Fruit fly (Drosophila melanogaster) whole organism, embryonic: ENCODE results near the gene CG43707.

Experiments
- Ada2b ChIP-seq: fragments of 200-800 bp; sonication (Bioruptor generic); IDR thresholded peaks from 2 replicates; pipeline ENCODE4 v1.3.6; 2022; ENCODE audit warnings: missing biosample characterization, missing genetic modification characterization
- B-H1 ChIP-seq: fragments of 200-800 bp; sonication (Bioruptor generic); IDR thresholded peaks from 3 replicates; pipeline ENCODE4 v1.3.6; 2022; ENCODE audit warnings: missing biosample characterization, missing genetic modification characterization
- BtbVII ChIP-seq: fragments of 200-800 bp; sonication (Bioruptor generic); optimal IDR thresholded peaks from 3 replicates; lab custom pipeline; 2017; ENCODE audit warnings: missing biosample characterization, mild to moderate bottlenecking, missing genetic modification characterization
- CG10209 ChIP-seq: fragments of 200-800 bp; sonication (Bioruptor generic); optimal IDR thresholded peaks from 3 replicates; lab custom pipeline; 2017; ENCODE audit warnings: missing biosample characterization, mild to moderate bottlenecking, missing genetic modification characterization, missing genetic modification reagents
- CG11085 ChIP-seq: fragments of 200-800 bp; sonication (Bioruptor generic); IDR thresholded peaks from 2 replicates; pipeline ENCODE4 v1.3.6; 2022; ENCODE audit warnings: missing biosample characterization, missing genetic modification characterization
- CG13624 ChIP-seq: fragments of 200-800 bp; sonication (Bioruptor generic); optimal IDR thresholded peaks from 2 replicates; lab custom pipeline; 2016; ENCODE audit warnings: missing biosample characterization, missing genetic modification characterization
- CG1602 ChIP-seq: fragments of 200-800 bp; sonication (Bioruptor generic); optimal IDR thresholded peaks from 3 replicates; lab custom pipeline; 2016; ENCODE audit warnings: missing biosample characterization, missing genetic modification characterization
- CG16813 ChIP-seq: fragments of 200-800 bp; sonication (Bioruptor generic); IDR thresholded peaks from 3 replicates; pipeline ENCODE4 v1.3.6; 2022; ENCODE audit warnings: missing biosample characterization, missing genetic modification characterization; ENCODE audit not compliant: partially characterized antibody
- CG17186 ChIP-seq: fragments of 200-800 bp; sonication (Bioruptor generic); optimal IDR thresholded peaks from 3 replicates; lab custom pipeline; 2017; ENCODE audit warnings: missing biosample characterization, missing genetic modification reagents, missing genetic modification characterization
- CG17612 ChIP-seq: fragments of 200-800 bp; sonication (Bioruptor generic); IDR thresholded peaks from 2 replicates; pipeline ENCODE4 v1.3.6; 2022; ENCODE audit warnings: missing biosample characterization, missing genetic modification characterization
- CG18262 ChIP-seq: fragments of 200-800 bp; optimal IDR thresholded peaks from 3 replicates; lab custom pipeline; 2019; ENCODE audit warnings: missing biosample characterization, mild to moderate bottlenecking, missing genetic modification characterization, moderate library complexity
- CG3065 ChIP-seq: fragments of 200-800 bp; sonication (Bioruptor generic); optimal IDR thresholded peaks from 2 replicates; lab custom pipeline; 2016; ENCODE audit warnings: missing biosample characterization, missing genetic modification characterization
- CG31365 ChIP-seq: fragments of 200-800 bp; sonication (Bioruptor generic); optimal IDR thresholded peaks from 2 replicates; lab custom pipeline; 2018; ENCODE audit warnings: missing biosample characterization, mild to moderate bottlenecking, missing genetic modification characterization
- CG31388 ChIP-seq: fragments of 200-800 bp; sonication (Bioruptor generic); optimal IDR thresholded peaks from 2 replicates; lab custom pipeline; 2016; ENCODE audit warnings: missing biosample characterization, missing genetic modification characterization
- CG32772 ChIP-seq: fragments of 200-800 bp; sonication (Bioruptor generic); IDR thresholded peaks from 2 replicates; pipeline ENCODE4 v1.3.6; 2022; ENCODE audit warnings: missing biosample characterization, missing genetic modification characterization
- CG3995 ChIP-seq: fragments of 200-800 bp; sonication (Bioruptor generic); optimal IDR thresholded peaks from 3 replicates; lab custom pipeline; 2016; ENCODE audit warnings: missing biosample characterization, missing genetic modification characterization
- CG4820 ChIP-seq: fragments of 200-800 bp; sonication (Bioruptor generic); optimal IDR thresholded peaks from 3 replicates; lab custom pipeline; 2016; ENCODE audit warnings: missing biosample characterization, missing genetic modification characterization
- CG5245 ChIP-seq: fragments of 200-800 bp; sonication (Bioruptor generic); optimal IDR thresholded peaks from 3 replicates; lab custom pipeline; 2016; ENCODE audit warnings: missing biosample characterization, missing genetic modification characterization
- CG6683 ChIP-seq: fragments of 200-800 bp; sonication (Bioruptor generic); optimal IDR thresholded peaks from 2 replicates; lab custom pipeline; 2017; ENCODE audit warnings: missing biosample characterization, mild to moderate bottlenecking, missing genetic modification characterization, missing genetic modification reagents
- CG8765 ChIP-seq: fragments of 200-800 bp; sonication (Bioruptor generic); IDR thresholded peaks from 2 replicates; pipeline ENCODE4 v1.3.6; 2022; ENCODE audit warnings: missing biosample characterization, missing genetic modification characterization
- CG8924 ChIP-seq: fragments of 200-800 bp; optimal IDR thresholded peaks from 3 replicates; lab custom pipeline; 2019; ENCODE audit warnings: missing biosample characterization, mild to moderate bottlenecking, missing genetic modification characterization, moderate library complexity
- CrebB ChIP-seq: fragments of 200-800 bp; sonication (Bioruptor generic); optimal IDR thresholded peaks from 3 replicates; lab custom pipeline; 2018; ENCODE audit warnings: missing biosample characterization, mild to moderate bottlenecking, missing genetic modification characterization
- D19B ChIP-seq: fragments of 200-800 bp; sonication (Bioruptor generic); optimal IDR thresholded peaks from 2 replicates; lab custom pipeline; 2017; ENCODE audit warnings: missing biosample characterization, mild to moderate bottlenecking, missing genetic modification characterization
- Dip2 ChIP-seq: fragments of 200-800 bp; sonication (Bioruptor generic); IDR thresholded peaks from 2 replicates; pipeline ENCODE4 v1.3.6; 2022; ENCODE audit warnings: missing biosample characterization, missing genetic modification characterization
- Dp ChIP-seq: fragments of 200-800 bp; sonication (Bioruptor generic); optimal IDR thresholded peaks from 2 replicates; lab custom pipeline; 2018; ENCODE audit warnings: missing biosample characterization, mild to moderate bottlenecking, missing genetic modification characterization, moderate library complexity
- Drgx ChIP-seq: fragments of 200-800 bp; sonication (Bioruptor generic); IDR thresholded peaks from 2 replicates; pipeline ENCODE4 v1.3.6; 2022; ENCODE audit warnings: missing biosample characterization, missing genetic modification characterization
- Fer2 ChIP-seq: fragments of 200-800 bp; sonication (Bioruptor generic); optimal IDR thresholded peaks from 2 replicates; lab custom pipeline; 2018; ENCODE audit warnings: missing biosample characterization, mild to moderate bottlenecking, missing genetic modification characterization, moderate library complexity
- Sry-β ChIP-seq: fragments of 200-800 bp; sonication (Bioruptor generic); optimal IDR thresholded peaks from 2 replicates; lab custom pipeline; 2018; ENCODE audit warnings: missing biosample characterization, mild to moderate bottlenecking, missing genetic modification characterization, moderate library complexity
- Tbp ChIP-seq: fragments of >200 bp; optimal IDR thresholded peaks from 2 replicates; lab custom pipeline; 2018; ENCODE audit warnings: missing biosample characterization, missing genetic modification characterization
- ara ChIP-seq: fragments of 200-800 bp; sonication (Bioruptor generic); IDR thresholded peaks from 2 replicates; pipeline ENCODE4 v1.3.6; 2022; ENCODE audit warnings: missing biosample characterization, missing genetic modification characterization
- bbx ChIP-seq: fragments of 200-800 bp; sonication (Bioruptor generic); IDR thresholded peaks from 2 replicates; pipeline ENCODE4 v1.3.6; 2022; ENCODE audit warnings: missing biosample characterization, missing genetic modification characterization; ENCODE audit not compliant: partially characterized antibody
- cg ChIP-seq: fragments of 200-800 bp; sonication (Bioruptor generic); optimal IDR thresholded peaks from 3 replicates; lab custom pipeline; 2019; ENCODE audit warnings: missing biosample characterization, mild to moderate bottlenecking, missing genetic modification characterization, moderate library complexity
- crol ChIP-seq: fragments of 200-800 bp; sonication (Bioruptor generic); IDR thresholded peaks from 2 replicates; pipeline ENCODE4 v1.3.6; 2022; ENCODE audit warnings: missing biosample characterization, missing genetic modification characterization
- cwo ChIP-seq: fragments of 200-800 bp; sonication (Bioruptor generic); optimal IDR thresholded peaks from 3 replicates; lab custom pipeline; 2017; ENCODE audit warnings: missing biosample characterization, missing genetic modification characterization, mild to moderate bottlenecking, moderate library complexity, missing genetic modification reagents
- da ChIP-seq: fragments of 200-800 bp; sonication (Bioruptor generic); optimal IDR thresholded peaks from 2 replicates; lab custom pipeline; 2016; ENCODE audit warnings: missing biosample characterization, missing genetic modification characterization
- disco-r ChIP-seq: fragments of 200-800 bp; sonication (Bioruptor generic); optimal IDR thresholded peaks from 2 replicates; lab custom pipeline; 2016; ENCODE audit warnings: missing biosample characterization, missing genetic modification characterization
- en ChIP-seq: fragments of 200-800 bp; sonication (Bioruptor generic); optimal IDR thresholded peaks from 2 replicates; lab custom pipeline; 2016; ENCODE audit warnings: missing biosample characterization, missing genetic modification characterization
- esg ChIP-seq: fragments of 200-800 bp; sonication (Bioruptor generic); conservative IDR thresholded peaks from 2 replicates; pipeline ENCODE4 v1.3.6; 2022; ENCODE audit warnings: missing biosample characterization, missing genetic modification characterization
- fd102C ChIP-seq: fragments of 200-800 bp; sonication (Bioruptor generic); optimal IDR thresholded peaks from 2 replicates; lab custom pipeline; 2018; ENCODE audit warnings: missing biosample characterization, mild to moderate bottlenecking, missing genetic modification characterization, moderate library complexity
- fd96Cb ChIP-seq: fragments of 200-800 bp; sonication (Bioruptor generic); optimal IDR thresholded peaks from 2 replicates; lab custom pipeline; 2018; ENCODE audit warnings: missing biosample characterization, mild to moderate bottlenecking, missing genetic modification characterization, moderate library complexity
- hth ChIP-seq: fragments of >200 bp; optimal IDR thresholded peaks from 2 replicates; lab custom pipeline; 2017; ENCODE audit warnings: inconsistent platforms
- jing ChIP-seq: fragments of 200-800 bp; sonication (Bioruptor generic); optimal IDR thresholded peaks from 2 replicates; lab custom pipeline; 2018; ENCODE audit warnings: missing biosample characterization, mild to moderate bottlenecking, missing genetic modification characterization
- kni ChIP-seq: fragments of 200-800 bp; sonication (Bioruptor generic); optimal IDR thresholded peaks from 3 replicates; lab custom pipeline; 2017; ENCODE audit warnings: mild to moderate bottlenecking, missing biosample characterization, missing genetic modification reagents, missing genetic modification characterization
- luna ChIP-seq: fragments of 200-800 bp; sonication (Bioruptor generic); optimal IDR thresholded peaks from 2 replicates; lab custom pipeline; 2016; ENCODE audit warnings: missing biosample characterization, missing genetic modification characterization
- maf-S ChIP-seq: fragments of 200-800 bp; sonication (Bioruptor generic); optimal IDR thresholded peaks from 2 replicates; lab custom pipeline; 2016; ENCODE audit warnings: missing biosample characterization, missing genetic modification characterization
- nmo ChIP-seq: fragments of 200-800 bp; sonication (Bioruptor generic); optimal IDR thresholded peaks from 2 replicates; lab custom pipeline; 2018; ENCODE audit warnings: missing biosample characterization, mild to moderate bottlenecking, missing genetic modification characterization, moderate library complexity
- schlank ChIP-seq: fragments of 200-800 bp; sonication (Bioruptor generic); optimal IDR thresholded peaks from 2 replicates; lab custom pipeline; 2018; ENCODE audit warnings: missing biosample characterization, mild to moderate bottlenecking, missing genetic modification characterization
- sima ChIP-seq: fragments of 200-800 bp; sonication (Bioruptor generic); optimal IDR thresholded peaks from 2 replicates; lab custom pipeline; 2016; ENCODE audit warnings: missing biosample characterization, missing genetic modification characterization
- slbo ChIP-seq: fragments of 200-800 bp; sonication (Bioruptor generic); IDR thresholded peaks from 2 replicates; pipeline ENCODE4 v1.3.6; 2022; ENCODE audit warnings: missing biosample characterization, missing genetic modification characterization
- so ChIP-seq: fragments of 200-800 bp; sonication (Bioruptor generic); IDR thresholded peaks from 3 replicates; pipeline ENCODE4 v1.3.6; 2022; ENCODE audit warnings: missing biosample characterization, missing genetic modification characterization
- unc-4 ChIP-seq: fragments of 200-800 bp; sonication (Bioruptor generic); IDR thresholded peaks from 2 replicates; pipeline ENCODE4 v1.3.6; 2022; ENCODE audit warnings: missing biosample characterization, missing genetic modification characterization; ENCODE audit not compliant: partially characterized antibody
- wor ChIP-seq: fragments of 200-800 bp; sonication (Bioruptor generic); IDR thresholded peaks from 2 replicates; pipeline ENCODE4 v1.3.6; 2022; ENCODE audit warnings: missing biosample characterization, missing genetic modification characterization

The CG43707 gene

DNA sequence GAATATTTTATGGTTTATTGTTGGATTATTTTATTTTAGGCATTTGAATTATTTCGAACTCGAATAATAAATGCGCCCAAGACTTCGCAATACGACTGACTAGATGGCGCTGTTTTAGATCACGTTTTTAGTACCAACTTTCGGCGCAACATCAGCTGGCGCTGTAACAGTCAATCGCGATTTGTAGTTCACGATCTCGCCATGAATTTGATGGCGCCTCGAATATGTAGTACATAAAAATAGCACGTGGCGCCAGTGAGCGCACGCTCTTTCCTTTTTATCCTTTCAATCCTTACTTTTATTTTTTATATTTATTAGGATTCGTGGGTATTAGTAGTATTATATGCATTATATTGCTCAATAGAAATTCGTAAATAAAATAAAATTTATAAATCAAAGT lies 29.2 kb downstream of the CG43707 start (continued):
- TF ChIP-seq CG10209, result peak; percentile 67
- peak; percentile 79 for TF ChIP-seq CG1602 (GFP tag; lab: Kevin White, UChicago)
- TF ChIP-seq BtbVII (GFP tag; lab: Kevin White, UChicago), result no peak
- peak; percentile 29 for TF ChIP-seq CG8924 (tag; lab: Kevin White, UChicago)
- TF ChIP-seq CG3065 (GFP tag; lab: Kevin White, UChicago), result peak; percentile 8
- TF ChIP-seq CG4820 (GFP tag; lab: Kevin White, UChicago), result peak; percentile 28
- TF ChIP-seq CG17186 (GFP tag; lab: Kevin White, UChicago), result no peak
- TF ChIP-seq luna (GFP tag; lab: Kevin White, UChicago), result no peak
- peak; percentile 83 for TF ChIP-seq Dp
- TF ChIP-seq en (GFP tag; lab: Kevin White, UChicago), result peak; percentile 3
- no peak for TF ChIP-seq CG3995 (GFP tag; lab: Kevin White, UChicago)
- peak; percentile 26; the same call in 1 of the 3 replicates for TF ChIP-seq so
- no peak; the same call in 1 of the 2 replicates for TF ChIP-seq esg (GFP tag; lab: Robert Waterston, UW)
- TF ChIP-seq wor, result peak; percentile 70
- no peak for TF ChIP-seq Tbp (GFP tag; lab: Kevin White, UChicago)
- peak; percentile 56 for TF ChIP-seq CG18262 (tag; lab: Kevin White, UChicago)
- TF ChIP-seq Drgx, result peak; percentile 52
- TF ChIP-seq Fer2 (tag; lab: Kevin White, UChicago), result peak; percentile 6
- TF ChIP-seq unc-4 (GFP tag; lab: Robert Waterston, UW), result no peak
- TF ChIP-seq jing (GFP tag; lab: Kevin White, UChicago), result peak; percentile 49
- no peak for TF ChIP-seq kni (GFP tag; lab: Kevin White, UChicago)
- TF ChIP-seq cwo (GFP tag; lab: Kevin White, UChicago), result peak; percentile 11
- peak; percentile 61 for TF ChIP-seq nmo (GFP tag; lab: Kevin White, UChicago)
- TF ChIP-seq disco-r (GFP tag; lab: Kevin White, UChicago), result peak; percentile 50
- no peak for TF ChIP-seq Dip2 (GFP tag; lab: Robert Waterston, UW)
- TF ChIP-seq CG31365 (tag; lab: Kevin White, UChicago), result no peak
- TF ChIP-seq CG11085 (GFP tag; lab: Robert Waterston, UW), result peak; percentile 77
- peak; percentile 36 for TF ChIP-seq fd96Cb (tag; lab: Kevin White, UChicago)
- TF ChIP-seq CG8765 (GFP tag; lab: Robert Waterston, UW), result peak; percentile 53
- TF ChIP-seq CG5245, result peak; percentile 75
- TF ChIP-seq ara (GFP tag; lab: Robert Waterston, UW), result peak; percentile 59
- no peak for TF ChIP-seq D19B (GFP tag; lab: Kevin White, UChicago)
- peak; percentile 15 for TF ChIP-seq CG31388 (GFP tag; lab: Kevin White, UChicago)
- TF ChIP-seq CrebB (tag; lab: Kevin White, UChicago), result no peak
- peak; percentile 13 for TF ChIP-seq fd102C (GFP tag; lab: Kevin White, UChicago)
- no peak for TF ChIP-seq cg (GFP tag; lab: Kevin White, UChicago)
- no peak for TF ChIP-seq CG16813 (GFP tag; lab: Robert Waterston, UW)
- TF ChIP-seq B-H1 (GFP tag; lab: Robert Waterston, UW), result peak; percentile 67; the same call in 2 of the 3 replicates
- no peak for TF ChIP-seq Sry-β (GFP tag; lab: Kevin White, UChicago)
- peak; percentile 82 for TF ChIP-seq CG32772
- no peak for TF ChIP-seq CG6683 (GFP tag; lab: Kevin White, UChicago)
- TF ChIP-seq Ada2b (GFP tag; lab: Robert Waterston, UW), result peak; percentile 68
- no peak for TF ChIP-seq bbx (GFP tag; lab: Robert Waterston, UW)
- no peak for TF ChIP-seq crol (GFP tag; lab: Robert Waterston, UW)
- TF ChIP-seq hth, result no peak
- TF ChIP-seq sima (GFP tag; lab: Kevin White, UChicago), result no peak
- TF ChIP-seq CG17612 (GFP tag; lab: Robert Waterston, UW), result peak; percentile 60; the same call in 1 of the 2 replicates
- TF ChIP-seq schlank (tag; lab: Kevin White, UChicago), result no peak
- TF ChIP-seq slbo (GFP tag; lab: Robert Waterston, UW), result peak; percentile 92
- TF ChIP-seq da (GFP tag; lab: Kevin White, UChicago), result no peak
- peak; percentile 70 for TF ChIP-seq maf-S
- peak; percentile 32 for TF ChIP-seq CG13624 (GFP tag; lab: Kevin White, UChicago)
